Worm (Caenorhabditis elegans): ENCODE results near the gene C16C10.2.

ce11 chrIII:4224722-4225121 lies 46.3 kb upstream of the C16C10.2 start:
- TF ChIP-seq T22C8.4 (GFP tag; IDR thresholded peaks at IDR 0.05) (no peak), cog-1 (tag; optimal IDR thresholded peaks at IDR 0.05) (no peak), flt-1 (GFP tag; IDR thresholded peaks at IDR 0.05) (no peak)

Measured in whole organism, midembryonic.